Worm (Caenorhabditis elegans) whole organism, midembryonic: ENCODE results near the gene ctsa-1.2.

ENCODE experiments used
- T22C8.4 ChIP-seq: fragments of 200-800 bp; sonication (Bioruptor generic); IDR thresholded peaks from 2 replicates; pipeline ENCODE4 v1.3.6; 2022; ENCODE audit warnings: missing genetic modification characterization, missing compliant biosample characterization
- ref-1 ChIP-seq: fragments of 200-800 bp; sonication (Bioruptor generic); conservative IDR thresholded peaks from 2 replicates; pipeline ENCODE4 v1.3.6; 2022; ENCODE audit warnings: missing genetic modification reagents, missing genetic modification characterization, missing compliant biosample characterization
- ztf-23 ChIP-seq: fragments of 200-800 bp; sonication (Bioruptor generic); IDR thresholded peaks from 2 replicates; pipeline ENCODE4 v1.3.6; 2022; ENCODE audit warnings: missing genetic modification reagents, missing genetic modification characterization, missing compliant biosample characterization

DNA sequence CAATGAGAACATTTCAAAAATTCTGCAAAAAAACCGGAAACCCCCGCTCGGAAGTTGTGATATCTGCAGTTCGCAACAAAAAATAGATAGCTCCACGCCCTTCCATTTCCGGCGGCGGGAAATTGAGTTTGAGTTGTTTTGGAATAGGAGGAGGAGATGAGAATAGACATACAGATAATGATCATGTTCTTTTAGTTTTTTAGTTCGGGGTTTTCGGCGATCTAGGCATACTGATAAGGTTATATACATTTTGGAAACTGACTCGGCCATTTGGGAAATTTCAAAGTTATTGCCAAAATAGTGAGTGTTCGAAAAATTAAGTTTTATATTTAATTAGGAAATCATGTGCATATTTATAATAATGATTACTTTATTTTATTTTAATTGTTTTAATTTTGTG lies 5.3 kb upstream of the ctsa-1.2 start:
- TF ChIP-seq ref-1 (GFP tag; lab: Robert Waterston, UW) (no peak), ztf-23 (GFP tag; lab: Robert Waterston, UW) (no peak), T22C8.4 (GFP tag; lab: Robert Waterston, UW) (no peak)
